Fruit fly (Drosophila melanogaster): Measurements from ENCODE around the gene Spp.

Gene Spp

DNA sequence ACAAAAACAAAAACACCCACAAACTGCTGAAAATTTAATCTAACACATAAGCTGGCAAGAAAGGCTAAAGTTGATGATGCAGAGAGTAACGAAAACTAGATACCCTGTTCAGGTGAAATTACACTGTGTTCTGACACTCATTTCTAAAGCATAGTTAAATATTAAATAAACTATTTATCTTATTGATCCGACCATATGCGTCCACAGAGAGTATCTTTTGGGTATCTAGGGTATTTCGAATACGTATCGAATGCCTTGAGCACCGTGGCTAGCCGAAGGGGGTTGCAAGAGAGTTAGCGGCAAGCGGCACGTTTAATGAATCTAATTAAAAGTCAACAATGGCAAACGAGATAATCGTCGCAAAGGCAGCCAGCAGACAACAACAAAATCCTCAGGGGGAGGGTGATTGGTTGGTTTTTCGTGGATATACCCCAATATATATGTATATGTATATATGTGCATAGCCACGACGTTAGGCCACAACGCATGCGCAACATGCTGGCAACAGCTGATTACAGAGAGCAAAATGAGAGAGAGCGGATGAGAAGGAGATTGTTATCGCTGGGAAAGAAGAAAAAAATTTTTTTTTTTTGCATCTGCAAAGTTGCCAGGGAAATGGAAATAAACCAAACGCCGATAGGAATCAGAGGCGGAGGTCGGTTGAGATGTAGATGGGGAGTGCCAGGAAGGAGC is 22.4 kb downstream of the Spp start (continued):
- TF ChIP-seq tll (GFP tag; optimal IDR thresholded peaks at IDR 0.05) = peak in 1 of 2 experiments; percentile 58
- TF ChIP-seq seq (GFP tag; IDR thresholded peaks at IDR 0.05) = peak; percentile 69
- peak; percentile 28 for TF ChIP-seq run (tag; optimal IDR thresholded peaks at IDR 0.05)
- TF ChIP-seq Ravus (GFP tag; IDR thresholded peaks at IDR 0.05) = peak; percentile 28
- no peak for TF ChIP-seq h (optimal IDR thresholded peaks at IDR 0.05)
- TF ChIP-seq Hsf (GFP tag; optimal IDR thresholded peaks at IDR 0.05) = peak; percentile 70
- no peak for TF ChIP-seq Doc3 (GFP tag; IDR thresholded peaks at IDR 0.05; ENCODE audit: partially characterized antibody)
- TF ChIP-seq Six4 (GFP tag; optimal IDR thresholded peaks at IDR 0.05) = peak; percentile 79
- no peak for TF ChIP-seq CG10543 (GFP tag; optimal IDR thresholded peaks at IDR 0.05)
- TF ChIP-seq CG18599 (GFP tag; optimal IDR thresholded peaks at IDR 0.05) = peak; percentile 81
- peak; percentile 49 for TF ChIP-seq Nf-YB (GFP tag; optimal IDR thresholded peaks at IDR 0.05)
- TF ChIP-seq Xbp1 (GFP tag; optimal IDR thresholded peaks at IDR 0.05) = peak; percentile 86
- peak; percentile 53 for TF ChIP-seq Usf (GFP tag; optimal IDR thresholded peaks at IDR 0.05)
- TF ChIP-seq chn (GFP tag; optimal IDR thresholded peaks at IDR 0.05) = peak; percentile 76

DNA sequence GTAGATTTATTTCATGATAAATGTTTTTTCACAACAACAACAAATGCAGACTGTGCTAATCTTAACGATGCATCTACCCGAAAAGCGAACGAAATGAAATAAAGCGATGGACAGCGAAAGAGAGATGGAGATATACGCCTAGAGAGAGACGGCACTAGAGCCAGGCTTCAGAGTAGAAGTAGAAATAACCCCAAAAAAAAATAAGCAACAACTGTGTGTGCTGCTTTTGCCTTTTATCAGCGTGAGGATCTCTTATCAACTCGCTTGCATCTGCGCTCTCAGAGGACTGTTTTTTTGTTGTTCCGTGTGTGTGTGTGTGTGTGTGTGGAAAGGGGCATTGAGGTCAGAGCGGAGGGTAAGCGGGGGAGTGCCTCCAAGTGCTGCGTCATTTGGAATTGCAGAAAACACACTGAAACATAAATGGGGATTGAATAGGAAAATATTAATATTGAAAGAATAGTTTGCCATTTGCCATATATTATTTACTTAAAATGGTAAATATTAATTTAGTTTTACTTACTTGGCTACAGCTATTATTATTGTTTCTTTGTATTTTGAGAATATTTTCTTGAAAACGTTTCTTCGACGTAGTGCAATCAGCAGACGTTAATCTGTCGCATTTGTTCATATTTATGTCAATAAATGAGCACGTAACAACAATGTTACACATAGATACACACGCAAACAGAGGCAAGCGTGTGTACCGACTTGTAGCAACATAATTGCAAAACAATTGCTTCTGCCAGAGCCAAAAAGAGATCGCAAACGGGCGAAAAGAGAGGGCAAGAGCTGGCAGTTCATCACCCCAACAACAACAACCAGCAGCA is 23.2 kb downstream of the Spp start:
- no peak for TF ChIP-seq CG3163 (GFP tag; optimal IDR thresholded peaks at IDR 0.05)
- TF ChIP-seq Asciz (GFP tag; optimal IDR thresholded peaks at IDR 0.05) = peak; percentile 32
- no peak for TF ChIP-seq MESR4 (GFP tag; optimal IDR thresholded peaks at IDR 0.05)
- TF ChIP-seq unpg (GFP tag; optimal IDR thresholded peaks at IDR 0.05) = peak; percentile 8
- TF ChIP-seq Antp (GFP tag; optimal IDR thresholded peaks at IDR 0.05) = no peak
- peak; percentile 59 for TF ChIP-seq CG7745 (tag; optimal IDR thresholded peaks at IDR 0.05)
- TF ChIP-seq CG1529 (GFP tag; optimal IDR thresholded peaks at IDR 0.05) = no peak
- TF ChIP-seq CG17328 (GFP tag; IDR thresholded peaks at IDR 0.05) = 0 out of 2 replicates have a peak, but pooled peaks have one; percentile 13
- TF ChIP-seq Bgb (GFP tag; IDR thresholded peaks at IDR 0.05; ENCODE audit: partially characterized antibody) = no peak
- no peak for TF ChIP-seq Oaz (GFP tag; IDR thresholded peaks at IDR 0.05)
- peak; percentile 40; the same call in 1 of the 2 replicates for TF ChIP-seq Xrp1 (GFP tag; IDR thresholded peaks at IDR 0.05)
- TF ChIP-seq Sry-δ (GFP tag; optimal IDR thresholded peaks at IDR 0.05) = no peak
- no peak for TF ChIP-seq Taf1 (GFP tag; IDR thresholded peaks at IDR 0.05)
- no peak for TF ChIP-seq Atf6 (GFP tag; IDR thresholded peaks at IDR 0.05)
- no peak for TF ChIP-seq nom (GFP tag; optimal IDR thresholded peaks at IDR 0.05)
- TF ChIP-seq sqz (GFP tag; optimal IDR thresholded peaks at IDR 0.05) = peak; percentile 94
- peak; percentile 100 for TF ChIP-seq grn (GFP tag; optimal IDR thresholded peaks at IDR 0.05)
- 0 out of 3 replicates have a peak, but pooled peaks have one; percentile 16 for TF ChIP-seq knrl (GFP tag; IDR thresholded peaks at IDR 0.05; ENCODE audit: partially characterized antibody)
- peak; percentile 65 for TF ChIP-seq cg (GFP tag; optimal IDR thresholded peaks at IDR 0.05)
- TF ChIP-seq cwo (GFP tag; optimal IDR thresholded peaks at IDR 0.05) = no peak
- no peak for TF ChIP-seq hbn (GFP tag; IDR thresholded peaks at IDR 0.05; ENCODE audit: partially characterized antibody)
- 0 out of 2 replicates have a peak, but pooled peaks have one; percentile 8 for TF ChIP-seq Ptx1 (GFP tag; IDR thresholded peaks at IDR 0.05)
- peak; percentile 51 for TF ChIP-seq Nf-YC (tag; optimal IDR thresholded peaks at IDR 0.05)
- peak; percentile 55 for TF ChIP-seq kni (GFP tag; optimal IDR thresholded peaks at IDR 0.05)
- TF ChIP-seq lola (GFP tag; optimal IDR thresholded peaks at IDR 0.05) = no peak
- TF ChIP-seq ase (GFP tag; IDR thresholded peaks at IDR 0.05) = 0 out of 3 replicates have a peak, but pooled peaks have one; percentile 15
- TF ChIP-seq Ssrp (tag; optimal IDR thresholded peaks at IDR 0.05) = peak; percentile 49
- TF ChIP-seq CG34422 (GFP tag; IDR thresholded peaks at IDR 0.05) = 0 out of 3 replicates have a peak, but pooled peaks have one; percentile 6
- no peak for TF ChIP-seq CG5180 (GFP tag; optimal IDR thresholded peaks at IDR 0.05)
- no peak for TF ChIP-seq Dip3 (GFP tag; optimal IDR thresholded peaks at IDR 0.05)
- no peak for TF ChIP-seq bigmax (GFP tag; optimal IDR thresholded peaks at IDR 0.05)
- TF ChIP-seq CG10321 (GFP tag; IDR thresholded peaks at IDR 0.05) = peak; percentile 88

Data from whole organism, embryonic.